Worm (Caenorhabditis elegans): Measurements from ENCODE around the gene cdh-5.
A peak's percentile ranks its signal among the peaks of the same experiment; 100 is the strongest.

Gene cdh-5

DNA sequence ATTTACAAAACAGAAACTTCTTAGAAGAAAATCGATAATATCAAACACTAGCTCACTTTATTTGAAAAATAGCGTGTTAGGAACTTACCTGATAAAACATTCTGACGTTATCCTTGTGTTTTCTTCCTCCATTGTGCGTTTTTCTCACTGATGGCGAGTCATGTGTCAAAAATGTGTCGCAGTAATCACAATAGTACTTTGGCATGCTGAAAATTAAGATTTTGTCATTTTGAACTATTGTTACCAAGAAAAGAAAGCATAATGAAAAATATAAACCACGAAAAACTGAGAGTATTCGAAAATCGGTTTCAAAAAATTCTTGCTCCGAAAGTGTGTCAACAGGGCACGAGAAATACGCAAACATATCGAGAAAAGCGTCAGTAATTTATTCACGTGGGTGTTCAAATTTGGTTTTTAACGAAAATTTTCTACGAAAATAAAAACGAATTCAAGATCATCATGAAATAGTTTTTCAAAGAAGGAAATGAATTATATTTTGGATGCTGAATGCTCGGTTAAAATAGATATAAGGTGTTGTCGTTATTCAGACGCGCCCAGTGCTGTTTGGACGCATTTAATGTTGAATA, 19.0 kb downstream of the cdh-5 start, which contains the start of gene snrp-3 (continued):
- TF ChIP-seq nhr-43 (tag; optimal IDR thresholded peaks at IDR 0.05; ENCODE audit: poor library complexity, severe bottlenecking) = peak; percentile 79
- TF ChIP-seq ceh-9 (tag; optimal IDR thresholded peaks at IDR 0.05) = no peak
- peak; percentile 19 for TF ChIP-seq lin-39 (tag; optimal IDR thresholded peaks at IDR 0.05)
- TF ChIP-seq ama-1 (optimal IDR thresholded peaks at IDR 0.05) = peak; percentile 71
- peak; percentile 77 for TF ChIP-seq snpc-4 (tag; optimal IDR thresholded peaks at IDR 0.05)
- TF ChIP-seq hmg-11 (tag; optimal IDR thresholded peaks at IDR 0.05) = peak; percentile 84
- no peak for TF ChIP-seq zag-1 (tag; optimal IDR thresholded peaks at IDR 0.05)
- TF ChIP-seq unc-62 (GFP tag; optimal IDR thresholded peaks at IDR 0.05) = no peak
- no peak for TF ChIP-seq mml-1 (tag; optimal IDR thresholded peaks at IDR 0.05)
- peak; percentile 23 for TF ChIP-seq ceh-82 (tag; optimal IDR thresholded peaks at IDR 0.05)
- TF ChIP-seq fkh-2 (tag; optimal IDR thresholded peaks at IDR 0.05) = no peak
- no peak for TF ChIP-seq nhr-237 (tag; optimal IDR thresholded peaks at IDR 0.05)
- no peak for TF ChIP-seq daf-12 (tag; optimal IDR thresholded peaks at IDR 0.05)
- TF ChIP-seq lsy-12 (tag; optimal IDR thresholded peaks at IDR 0.05) = peak; percentile 64
- TF ChIP-seq nhr-23 (tag; optimal IDR thresholded peaks at IDR 0.05) = peak; percentile 95
- peak; percentile 42 for TF ChIP-seq elt-2 (tag; optimal IDR thresholded peaks at IDR 0.05)

DNA sequence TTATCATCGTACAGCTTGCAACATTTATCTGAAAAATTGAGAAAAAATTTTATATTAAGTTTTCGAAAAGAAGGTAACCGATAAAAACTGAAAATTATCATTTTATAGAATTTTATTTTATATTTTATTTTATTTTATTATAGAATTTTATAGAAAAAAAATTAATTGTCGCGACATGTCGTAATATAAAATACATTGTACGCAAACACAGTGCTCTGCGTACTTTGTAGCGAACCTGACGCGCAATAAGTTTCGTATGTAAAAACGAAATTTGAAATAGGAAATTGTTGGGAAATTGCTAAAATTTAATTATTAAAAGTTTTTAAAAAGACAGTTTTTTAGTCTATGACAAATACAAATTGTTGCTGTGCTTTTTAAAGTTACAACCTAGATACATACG, 22.8 kb downstream of the cdh-5 start, which contains the start of the genes hst-1 and ints-6:
hst-1 (minus strand) TSS at position 28 of the 400 bp plus-strand sequence.
ints-6 (plus strand) TSS at position 260 of the 400 bp plus-strand sequence.
- TF ChIP-seq ztf-4 (tag; optimal IDR thresholded peaks at IDR 0.05) (no peak), nhr-43 (tag; optimal IDR thresholded peaks at IDR 0.05; ENCODE audit: poor library complexity, severe bottlenecking) (no peak), sea-2 (GFP tag; optimal IDR thresholded peaks at IDR 0.05) (no peak), fkh-10 (GFP tag; optimal IDR thresholded peaks at IDR 0.05) (no peak), nhr-77 (tag; optimal IDR thresholded peaks at IDR 0.05) (no peak), ceh-9 (tag; optimal IDR thresholded peaks at IDR 0.05) (no peak), nhr-23 (tag; optimal IDR thresholded peaks at IDR 0.05) (peak; percentile 13), elt-3 (tag; optimal IDR thresholded peaks at IDR 0.05) (no peak), zag-1 (tag; optimal IDR thresholded peaks at IDR 0.05) (no peak), nhr-28 (tag; optimal IDR thresholded peaks at IDR 0.05) (no peak), unc-62 (GFP tag; optimal IDR thresholded peaks at IDR 0.05) (no peak), lin-15B (tag; optimal IDR thresholded peaks at IDR 0.05) (peak; percentile 8), nhr-76 (tag; optimal IDR thresholded peaks at IDR 0.05) (no peak), unc-39 (tag; optimal IDR thresholded peaks at IDR 0.05) (no peak), elt-1 (tag; optimal IDR thresholded peaks at IDR 0.05) (no peak), nhr-12 (tag; optimal IDR thresholded peaks at IDR 0.05) (no peak), nhr-237 (tag; optimal IDR thresholded peaks at IDR 0.05) (no peak), egl-27 (tag; optimal IDR thresholded peaks at IDR 0.05) (no peak), hmg-11 (tag; optimal IDR thresholded peaks at IDR 0.05) (peak; percentile 29), mdl-1 (tag; optimal IDR thresholded peaks at IDR 0.05) (no peak), pha-4 (tag; optimal IDR thresholded peaks at IDR 0.05) (peak; percentile 55), ceh-28 (tag; optimal IDR thresholded peaks at IDR 0.05) (no peak)

DNA sequence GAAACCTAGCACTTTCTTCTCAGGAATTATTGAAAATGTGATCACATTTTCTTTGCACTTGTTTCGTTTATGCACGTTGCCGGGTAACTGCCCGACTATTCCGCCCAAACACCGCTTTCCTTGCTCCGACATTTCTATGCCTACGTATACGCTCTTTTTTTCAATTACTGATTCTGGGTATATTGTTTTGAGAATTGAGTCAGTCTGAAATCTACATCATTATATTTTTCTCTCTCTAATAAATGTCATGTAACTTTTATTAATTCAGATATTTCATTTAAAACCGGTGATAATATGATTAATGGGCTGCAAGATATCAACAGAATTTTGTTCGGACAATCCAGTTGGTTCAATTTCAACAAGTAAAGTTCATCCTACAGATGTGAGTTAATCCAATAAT, 28.7 kb downstream of the cdh-5 start, which contains the start of gene ttll-11:
ttll-11 (plus strand) TSS at position 301 of the 400 bp plus-strand sequence.
- no peak for TF ChIP-seq nfya-1 (tag; optimal IDR thresholded peaks at IDR 0.05; ENCODE audit: insufficient read depth)
- TF ChIP-seq ceh-16 (tag; optimal IDR thresholded peaks at IDR 0.05) = no peak
- TF ChIP-seq pha-4 (tag; optimal IDR thresholded peaks at IDR 0.05) = no peak
- TF ChIP-seq lin-15B (tag; optimal IDR thresholded peaks at IDR 0.05) = no peak
- no peak for TF ChIP-seq unc-62 (GFP tag; optimal IDR thresholded peaks at IDR 0.05)
- no peak for TF ChIP-seq elt-3 (tag; optimal IDR thresholded peaks at IDR 0.05)
- no peak for TF ChIP-seq lin-39 (tag; optimal IDR thresholded peaks at IDR 0.05)
- no peak for TF ChIP-seq ceh-9 (tag; optimal IDR thresholded peaks at IDR 0.05)
- TF ChIP-seq ztf-11 (tag; optimal IDR thresholded peaks at IDR 0.05) = no peak
- no peak for TF ChIP-seq mml-1 (tag; optimal IDR thresholded peaks at IDR 0.05)
- TF ChIP-seq ceh-28 (tag; optimal IDR thresholded peaks at IDR 0.05) = no peak
- no peak for TF ChIP-seq nhr-25 (tag; optimal IDR thresholded peaks at IDR 0.05)
- TF ChIP-seq nhr-77 (tag; optimal IDR thresholded peaks at IDR 0.05) = no peak
- no peak for TF ChIP-seq skn-1 (tag; optimal IDR thresholded peaks at IDR 0.05)
- TF ChIP-seq eor-1 (tag; optimal IDR thresholded peaks at IDR 0.05) = no peak
- no peak for TF ChIP-seq fkh-2 (tag; optimal IDR thresholded peaks at IDR 0.05)
- no peak for TF ChIP-seq nhr-43 (tag; optimal IDR thresholded peaks at IDR 0.05; ENCODE audit: poor library complexity, severe bottlenecking)
- TF ChIP-seq nhr-67 (tag; optimal IDR thresholded peaks at IDR 0.05) = no peak
- no peak for TF ChIP-seq hmg-11 (tag; optimal IDR thresholded peaks at IDR 0.05)
- TF ChIP-seq nhr-237 (tag; optimal IDR thresholded peaks at IDR 0.05) = no peak
